Worm (Caenorhabditis elegans) whole organism, early embryonic: Measurements from ENCODE around the gene C07E3.9.
A peak's percentile ranks its signal among the peaks of the same experiment; 100 is the strongest.

Experiments
- B0310.2 ChIP-seq: sonication (generic microtip); optimal IDR thresholded peaks from 2 replicates; lab custom pipeline; 2016; ENCODE audit warnings: mild to moderate bottlenecking, missing genetic modification characterization, missing compliant biosample characterization
- F13C5.2 ChIP-seq: sonication (generic microtip); optimal IDR thresholded peaks from 2 replicates; lab custom pipeline; 2017; ENCODE audit warnings: mild to moderate bottlenecking, missing genetic modification characterization, inconsistent platforms, missing compliant biosample characterization
- aly-1 ChIP-seq: sonication (generic microtip); optimal IDR thresholded peaks from 2 replicates; lab custom pipeline; 2016; ENCODE audit warnings: missing genetic modification characterization, missing compliant biosample characterization
- ama-1 ChIP-seq: fragments of 150-350 bp; optimal IDR thresholded peaks from 2 replicates; lab custom pipeline; 2014
- ceh-13 ChIP-seq: fragments of 200-800 bp; sonication (Bioruptor generic); optimal IDR thresholded peaks from 2 replicates; lab custom pipeline; 2018; ENCODE audit warnings: mild to moderate bottlenecking, missing genetic modification characterization, missing compliant biosample characterization
- ceh-36 ChIP-seq: sonication (generic microtip); optimal IDR thresholded peaks from 2 replicates; lab custom pipeline; 2016; ENCODE audit warnings: missing genetic modification characterization, inconsistent platforms, missing compliant biosample characterization
- ets-7 ChIP-seq: sonication (generic microtip); optimal IDR thresholded peaks from 2 replicates; lab custom pipeline; 2016; ENCODE audit warnings: missing genotype, missing genetic modification characterization, missing compliant biosample characterization
- flt-1 ChIP-seq: fragments of 200-800 bp; sonication (Bioruptor generic); IDR thresholded peaks from 2 replicates; pipeline ENCODE4 v1.3.6; 2022; ENCODE audit warnings: missing genetic modification characterization, missing compliant biosample characterization
- hmbx-1 ChIP-seq: sonication (generic microtip); optimal IDR thresholded peaks from 2 replicates; lab custom pipeline; 2016; ENCODE audit warnings: mild to moderate bottlenecking, missing genetic modification characterization, missing compliant biosample characterization
- hmg-4 ChIP-seq: fragments of 200-800 bp; sonication (Bioruptor generic); optimal IDR thresholded peaks from 2 replicates; lab custom pipeline; 2018; ENCODE audit warnings: mild to moderate bottlenecking, missing genetic modification characterization, missing compliant biosample characterization
- hnd-1 ChIP-seq: sonication (generic microtip); optimal IDR thresholded peaks from 2 replicates; lab custom pipeline; 2016; ENCODE audit warnings: missing genetic modification characterization, missing compliant biosample characterization
- pes-1 ChIP-seq: fragments of 200-800 bp; sonication (Bioruptor generic); IDR thresholded peaks from 2 replicates; pipeline ENCODE4 v1.3.6; 2022; ENCODE audit warnings: missing genetic modification reagents, missing genetic modification characterization, missing compliant biosample characterization
- scrt-1 ChIP-seq: fragments of 200-800 bp; sonication (Bioruptor generic); IDR thresholded peaks from 2 replicates; pipeline ENCODE4 v1.3.6; 2022; ENCODE audit warnings: missing genetic modification characterization, missing compliant biosample characterization
- sea-1 ChIP-seq: fragments of 200-800 bp; sonication (Bioruptor generic); conservative IDR thresholded peaks from 2 replicates; pipeline ENCODE4 v1.3.6; 2022; ENCODE audit warnings: missing genetic modification characterization, missing compliant biosample characterization
- tbx-11 ChIP-seq: fragments of 200-800 bp; sonication (Bioruptor generic); IDR thresholded peaks from 2 replicates; pipeline ENCODE4 v1.3.6; 2022; ENCODE audit warnings: missing genetic modification characterization, missing compliant biosample characterization
- tbx-37 ChIP-seq: fragments of 200-800 bp; sonication (Bioruptor generic); conservative IDR thresholded peaks from 2 replicates; pipeline ENCODE4 v1.3.6; 2022; ENCODE audit warnings: missing genetic modification reagents, missing genetic modification characterization, missing compliant biosample characterization
- tra-4 ChIP-seq: sonication (generic microtip); optimal IDR thresholded peaks from 2 replicates; lab custom pipeline; 2017; ENCODE audit warnings: missing genetic modification characterization, missing compliant biosample characterization

The C07E3.9 gene

DNA sequence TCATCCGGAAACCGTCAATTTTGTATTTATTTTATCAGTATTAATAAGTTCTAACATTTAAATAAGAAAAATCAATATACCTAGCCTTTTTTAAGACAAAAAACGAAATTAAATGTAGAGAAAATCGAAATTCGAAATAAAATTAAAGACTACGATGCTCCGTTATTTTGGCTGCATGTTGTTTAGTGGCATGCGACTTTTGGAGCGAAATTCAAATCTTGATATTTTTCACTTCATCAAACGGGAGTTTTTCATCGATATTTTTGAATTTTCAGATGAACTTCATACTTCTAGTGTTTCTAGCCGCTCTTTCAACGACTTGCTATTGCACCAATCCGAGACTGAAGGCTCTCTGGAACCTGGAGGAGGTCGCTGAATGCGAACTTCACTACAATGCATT is at the start of gene C07E3.9:
Gene C07E3.9 (plus strand): TSS at position 270 of the 400 bp plus-strand sequence.
- TF ChIP-seq F13C5.2 (tag; lab: Kevin White, UChicago) (no peak), B0310.2 (no peak), scrt-1 (no peak)

DNA sequence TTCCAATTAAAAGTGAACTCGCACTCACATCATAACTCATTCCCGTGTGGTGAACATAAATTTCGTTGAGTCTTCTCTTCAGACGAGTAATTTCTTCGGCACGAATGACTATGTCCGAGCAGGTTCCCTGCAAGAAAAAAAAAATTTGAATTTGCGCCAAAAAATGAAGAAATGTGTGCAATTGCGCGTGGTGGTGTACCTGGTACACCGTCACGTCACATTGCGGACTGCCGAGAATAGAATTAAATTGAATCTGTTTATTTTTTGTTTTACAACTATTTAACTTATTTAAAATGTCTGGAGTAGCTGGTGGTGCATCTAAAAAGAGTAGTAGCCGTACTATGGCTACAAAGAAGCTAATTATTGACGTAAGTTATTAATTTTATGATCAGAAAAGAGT is 49.6 kb upstream of the C07E3.9 start, which contains the start of gene mdt-22:
Gene mdt-22 (plus strand): TSS at position 263 of the 400 bp plus-strand sequence.
- peak; percentile 54; the same call in 1 of the 2 replicates for TF ChIP-seq pes-1 (GFP tag; lab: Robert Waterston, UW)
- TF ChIP-seq scrt-1, result no peak
- TF ChIP-seq sea-1 (GFP tag; lab: Robert Waterston, UW), result no peak
- no peak for TF ChIP-seq flt-1 (GFP tag; lab: Robert Waterston, UW)
- peak; percentile 54; the same call in 1 of the 2 replicates for TF ChIP-seq tbx-37 (GFP tag; lab: Robert Waterston, UW)
- TF ChIP-seq ceh-36 (tag; lab: Kevin White, UChicago), result no peak
- TF ChIP-seq ceh-13 (GFP tag; lab: Kevin White, UChicago), result no peak
- TF ChIP-seq B0310.2, result no peak
- peak; percentile 88 for TF ChIP-seq F13C5.2 (tag; lab: Kevin White, UChicago)
- TF ChIP-seq hmg-4, result no peak
- no peak for TF ChIP-seq hnd-1 (tag; lab: Kevin White, UChicago)

DNA sequence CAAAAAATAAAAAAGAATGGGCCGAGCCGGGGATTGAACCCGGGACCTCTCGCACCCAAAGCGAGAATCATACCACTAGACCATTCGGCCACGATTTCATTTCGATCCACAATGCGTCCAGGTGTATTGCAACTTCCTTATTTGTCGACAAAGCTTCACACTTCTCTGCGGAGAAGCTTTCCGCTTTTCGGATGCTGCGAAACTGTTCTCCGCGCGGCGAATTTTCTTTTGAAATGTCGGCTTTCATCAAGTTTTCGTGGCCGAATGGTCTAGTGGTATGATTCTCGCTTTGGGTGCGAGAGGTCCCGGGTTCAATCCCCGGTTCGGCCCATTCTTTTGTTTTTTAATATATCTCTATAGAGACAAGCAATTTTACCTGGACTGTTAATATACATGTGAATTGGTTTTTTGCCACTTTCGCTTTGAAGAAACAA is 48.4 kb upstream of the C07E3.9 start:
- 0 out of 2 replicates have a peak, but pooled peaks have one; percentile 37 for TF ChIP-seq tbx-11 (GFP tag; lab: Robert Waterston, UW)

DNA sequence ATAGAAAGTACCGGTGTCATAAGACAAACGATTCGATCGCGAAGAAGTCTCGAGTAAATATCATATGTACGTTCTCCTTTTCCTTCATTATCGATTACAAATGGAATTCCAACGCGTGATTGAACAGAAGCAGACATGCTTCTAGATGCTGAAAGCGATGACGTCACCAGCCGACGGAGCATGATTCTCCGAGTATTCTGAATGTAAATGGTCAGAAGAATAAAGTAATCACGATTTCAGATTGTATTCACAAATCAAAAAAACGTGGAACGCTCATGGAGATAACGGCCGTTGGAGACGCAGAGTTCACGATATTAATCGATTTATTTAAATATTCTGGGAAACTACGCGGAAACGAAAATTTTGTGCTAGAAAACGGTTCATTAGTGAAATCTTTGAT is 47.9 kb upstream of the C07E3.9 start, which contains the start of gene clpp-1:
Gene clpp-1 (minus strand): TSS at position 197 of the 400 bp plus-strand sequence.
- TF ChIP-seq ama-1 (lab: Kevin White, UChicago) (no peak), flt-1 (GFP tag; lab: Robert Waterston, UW) (no peak), tbx-11 (GFP tag; lab: Robert Waterston, UW) (no peak), tbx-37 (GFP tag; lab: Robert Waterston, UW) (no peak), B0310.2 (no peak), sea-1 (GFP tag; lab: Robert Waterston, UW) (no peak), tra-4 (tag; lab: Kevin White, UChicago) (no peak), hmbx-1 (tag; lab: Kevin White, UChicago) (no peak), ceh-36 (tag; lab: Kevin White, UChicago) (no peak), F13C5.2 (tag; lab: Kevin White, UChicago) (no peak), hnd-1 (tag; lab: Kevin White, UChicago) (no peak), aly-1 (tag; lab: Kevin White, UChicago) (no peak), hmg-4 (no peak), ets-7 (tag; lab: Kevin White, UChicago) (no peak), scrt-1 (no peak), ceh-13 (GFP tag; lab: Kevin White, UChicago) (no peak)

DNA sequence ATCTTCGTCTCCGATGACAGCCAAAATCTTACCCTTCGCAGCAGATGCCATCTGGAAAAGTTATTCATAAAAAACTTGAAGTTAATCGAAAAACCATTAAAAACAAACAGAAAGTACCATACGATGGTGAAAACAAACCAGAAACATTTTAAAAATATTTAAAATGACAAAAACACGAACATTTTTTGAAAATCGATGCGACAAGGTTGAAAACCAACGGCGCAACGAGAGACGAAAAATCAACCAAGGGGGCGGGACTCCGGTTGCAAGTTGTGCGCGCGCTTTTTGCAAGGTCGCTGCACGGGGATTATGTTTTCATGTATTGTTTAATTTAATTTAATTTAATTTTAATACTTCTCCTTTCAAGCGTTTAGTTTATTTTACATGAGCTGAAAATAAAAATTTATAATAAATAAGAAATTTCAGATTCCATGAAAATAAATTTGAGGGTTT is 46.9 kb upstream of the C07E3.9 start, which contains the start of gene vha-9:
Gene vha-9 (minus strand): TSS at position 51 of the 453 bp plus-strand sequence.
- TF ChIP-seq scrt-1 (peak; percentile 29; the same call in 1 of the 2 replicates), pes-1 (GFP tag; lab: Robert Waterston, UW) (no peak; the same call in 1 of the 2 replicates), hnd-1 (tag; lab: Kevin White, UChicago) (no peak), flt-1 (GFP tag; lab: Robert Waterston, UW) (no peak), ets-7 (tag; lab: Kevin White, UChicago) (no peak), F13C5.2 (tag; lab: Kevin White, UChicago) (peak; percentile 36), sea-1 (GFP tag; lab: Robert Waterston, UW) (no peak), tra-4 (tag; lab: Kevin White, UChicago) (no peak), ceh-13 (GFP tag; lab: Kevin White, UChicago) (no peak), ceh-36 (tag; lab: Kevin White, UChicago) (peak; percentile 67), aly-1 (tag; lab: Kevin White, UChicago) (no peak), B0310.2 (no peak), tbx-11 (GFP tag; lab: Robert Waterston, UW) (no peak), hmbx-1 (tag; lab: Kevin White, UChicago) (no peak), tbx-37 (GFP tag; lab: Robert Waterston, UW) (no peak), ama-1 (lab: Kevin White, UChicago) (no peak), hmg-4 (peak; percentile 43)

DNA sequence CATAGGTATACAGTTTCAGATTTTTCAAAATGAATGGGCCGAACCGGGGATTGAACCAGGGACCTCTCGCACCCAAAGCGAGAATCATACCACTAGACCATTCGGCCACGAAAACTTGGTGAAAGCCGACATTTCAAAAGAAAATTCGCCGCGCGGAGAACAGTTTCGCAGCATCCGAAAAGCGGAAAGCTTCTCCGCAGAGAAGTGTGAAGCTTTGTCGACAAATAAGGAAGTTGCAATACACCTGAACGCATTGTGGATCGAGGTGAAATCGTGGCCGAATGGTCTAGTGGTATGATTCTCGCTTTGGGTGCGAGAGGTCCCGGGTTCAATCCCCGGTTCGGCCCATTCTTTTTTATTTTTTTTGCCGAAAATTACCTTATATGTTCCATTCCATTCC is 45.8 kb upstream of the C07E3.9 start:
- TF ChIP-seq scrt-1, result 0 out of 2 replicates have a peak, but pooled peaks have one; percentile 56

DNA sequence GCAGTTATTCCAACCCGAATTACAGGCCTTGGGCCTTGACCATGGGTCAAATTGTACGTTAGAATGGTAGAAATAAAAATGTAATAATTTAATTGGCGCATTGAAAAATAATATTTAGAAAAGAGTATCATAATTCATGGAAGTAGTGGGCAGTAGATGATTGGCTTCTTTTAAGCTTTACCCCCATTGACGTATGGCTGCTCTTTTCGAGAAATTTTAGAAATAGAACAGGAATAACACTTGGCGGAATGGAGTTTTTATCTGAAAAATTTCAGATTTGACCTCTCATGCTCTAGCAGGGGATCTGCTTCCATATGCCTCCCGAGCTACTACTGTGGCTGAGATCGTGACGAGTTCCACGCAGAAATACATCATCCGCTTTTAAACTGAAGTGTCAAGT is 41.8 kb upstream of the C07E3.9 start, which contains the start of gene gcy-4:
Gene gcy-4 (minus strand): TSS at position 101 of the 400 bp plus-strand sequence.
- TF ChIP-seq scrt-1, result no peak
- no peak for TF ChIP-seq hmbx-1 (tag; lab: Kevin White, UChicago)
- TF ChIP-seq flt-1 (GFP tag; lab: Robert Waterston, UW), result no peak
- TF ChIP-seq ceh-13 (GFP tag; lab: Kevin White, UChicago), result no peak
- no peak for TF ChIP-seq tbx-11 (GFP tag; lab: Robert Waterston, UW)
- TF ChIP-seq B0310.2, result no peak
- TF ChIP-seq aly-1 (tag; lab: Kevin White, UChicago), result no peak
- no peak for TF ChIP-seq pes-1 (GFP tag; lab: Robert Waterston, UW)
- no peak for TF ChIP-seq F13C5.2 (tag; lab: Kevin White, UChicago)
- no peak for TF ChIP-seq hmg-4
- no peak for TF ChIP-seq ets-7 (tag; lab: Kevin White, UChicago)
- no peak for TF ChIP-seq ama-1 (lab: Kevin White, UChicago)
- TF ChIP-seq tbx-37 (GFP tag; lab: Robert Waterston, UW), result no peak

DNA sequence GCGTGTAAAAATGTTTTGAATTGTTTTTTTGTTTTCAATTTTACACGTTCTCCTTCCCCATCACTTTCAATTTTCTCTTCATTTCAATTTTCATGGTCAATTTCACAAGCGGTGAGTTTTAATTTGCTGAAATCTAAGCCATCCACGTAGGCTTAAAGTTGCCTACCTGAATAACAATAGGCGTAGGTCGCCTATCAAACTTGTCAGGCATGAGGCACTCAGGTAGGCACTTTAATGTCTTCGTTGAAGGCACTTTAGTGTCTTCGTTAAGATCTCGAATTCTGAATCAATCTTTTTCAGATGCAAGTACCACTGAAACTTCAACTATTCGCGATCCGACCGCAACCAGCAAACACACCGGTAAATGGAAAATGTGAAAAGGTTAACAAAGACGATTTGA is 41.2 kb upstream of the C07E3.9 start, which contains the start of gene ZK970.8:
Gene ZK970.8 (plus strand): TSS at position 301 of the 400 bp plus-strand sequence.
- TF ChIP-seq B0310.2 (no peak), pes-1 (GFP tag; lab: Robert Waterston, UW) (no peak), tbx-11 (GFP tag; lab: Robert Waterston, UW) (no peak), ceh-13 (GFP tag; lab: Kevin White, UChicago) (no peak), scrt-1 (no peak), hmbx-1 (tag; lab: Kevin White, UChicago) (no peak), sea-1 (GFP tag; lab: Robert Waterston, UW) (no peak), hnd-1 (tag; lab: Kevin White, UChicago) (no peak), tbx-37 (GFP tag; lab: Robert Waterston, UW) (no peak), flt-1 (GFP tag; lab: Robert Waterston, UW) (no peak), hmg-4 (no peak), aly-1 (tag; lab: Kevin White, UChicago) (no peak), ets-7 (tag; lab: Kevin White, UChicago) (no peak), ama-1 (lab: Kevin White, UChicago) (no peak), tra-4 (tag; lab: Kevin White, UChicago) (no peak)
